Worm (Caenorhabditis elegans): ENCODE data around the gene Y105C5A.12.

ce11 chrIV:15672994-15673393 lies 31.4 kb upstream of the Y105C5A.12 start:
- TF ChIP-seq peb-1 (tag; optimal IDR thresholded peaks at IDR 0.05) (no peak), nhr-11 (tag; optimal IDR thresholded peaks at IDR 0.05) (no peak), unc-62 (GFP tag; optimal IDR thresholded peaks at IDR 0.05) (no peak), nhr-6 (tag; optimal IDR thresholded peaks at IDR 0.05) (no peak), nhr-237 (tag; optimal IDR thresholded peaks at IDR 0.05) (no peak), lsy-2 (tag; optimal IDR thresholded peaks at IDR 0.05) (no peak), mab-5 (tag; optimal IDR thresholded peaks at IDR 0.05) (no peak), ceh-82 (tag; optimal IDR thresholded peaks at IDR 0.05) (no peak), mdl-1 (tag; optimal IDR thresholded peaks at IDR 0.05) (no peak)
